Fruit fly (Drosophila melanogaster): ENCODE results near the gene CG32298.

The CG32298 gene

DNA sequence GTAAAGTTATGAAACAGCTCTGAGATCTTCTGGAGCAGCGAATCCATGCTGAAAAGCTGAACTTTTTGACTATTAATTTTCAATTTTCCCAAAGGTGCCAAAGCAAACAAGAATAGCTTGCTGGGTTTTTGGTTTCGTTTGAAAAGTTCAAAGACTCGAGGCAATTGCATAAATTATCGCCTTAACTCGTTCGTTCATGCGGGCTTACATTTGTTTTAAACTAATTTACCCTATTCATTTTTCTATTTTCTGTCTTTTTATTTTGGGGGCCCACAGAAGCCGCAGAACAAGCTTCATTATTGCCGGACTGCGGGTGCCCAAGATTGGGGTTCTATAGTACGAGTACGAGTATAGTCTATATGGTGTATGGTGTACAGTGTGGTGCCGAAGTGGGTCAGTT, at the start of gene CG32298, which contains the start of gene CG32299:
CG32298 (minus strand) TSS at position 101 of the 400 bp plus-strand sequence.
CG32299 (minus strand) TSS at position 101 of the 400 bp plus-strand sequence.
- no peak for TF ChIP-seq CG12605 (GFP tag; IDR thresholded peaks at IDR 0.05)
- no peak for TF ChIP-seq CG13204 (GFP tag; optimal IDR thresholded peaks at IDR 0.05)
- no peak for TF ChIP-seq Pif1A (GFP tag; optimal IDR thresholded peaks at IDR 0.05)
- no peak for TF ChIP-seq CG14655 (GFP tag; optimal IDR thresholded peaks at IDR 0.05)
- no peak for TF ChIP-seq CG9948 (tag; optimal IDR thresholded peaks at IDR 0.05)
- TF ChIP-seq CG8159 (tag; optimal IDR thresholded peaks at IDR 0.05) = no peak
- no peak for TF ChIP-seq Snoo (tag; optimal IDR thresholded peaks at IDR 0.05)
- no peak for TF ChIP-seq Pif1B (GFP tag; optimal IDR thresholded peaks at IDR 0.05)
- no peak for TF ChIP-seq CG10348 (GFP tag; IDR thresholded peaks at IDR 0.05)
- no peak for TF ChIP-seq D1 (tag; optimal IDR thresholded peaks at IDR 0.05)
- no peak for TF ChIP-seq EcR (GFP tag; optimal IDR thresholded peaks at IDR 0.05)
- TF ChIP-seq CG34367 (tag; optimal IDR thresholded peaks at IDR 0.05) = no peak
- TF ChIP-seq CG8301 (tag; optimal IDR thresholded peaks at IDR 0.05) = no peak
- no peak for TF ChIP-seq rn (GFP tag; IDR thresholded peaks at IDR 0.05)
- TF ChIP-seq CG17806 (tag; optimal IDR thresholded peaks at IDR 0.05) = no peak
- TF ChIP-seq CG32121 (GFP tag; IDR thresholded peaks at IDR 0.05) = no peak

DNA sequence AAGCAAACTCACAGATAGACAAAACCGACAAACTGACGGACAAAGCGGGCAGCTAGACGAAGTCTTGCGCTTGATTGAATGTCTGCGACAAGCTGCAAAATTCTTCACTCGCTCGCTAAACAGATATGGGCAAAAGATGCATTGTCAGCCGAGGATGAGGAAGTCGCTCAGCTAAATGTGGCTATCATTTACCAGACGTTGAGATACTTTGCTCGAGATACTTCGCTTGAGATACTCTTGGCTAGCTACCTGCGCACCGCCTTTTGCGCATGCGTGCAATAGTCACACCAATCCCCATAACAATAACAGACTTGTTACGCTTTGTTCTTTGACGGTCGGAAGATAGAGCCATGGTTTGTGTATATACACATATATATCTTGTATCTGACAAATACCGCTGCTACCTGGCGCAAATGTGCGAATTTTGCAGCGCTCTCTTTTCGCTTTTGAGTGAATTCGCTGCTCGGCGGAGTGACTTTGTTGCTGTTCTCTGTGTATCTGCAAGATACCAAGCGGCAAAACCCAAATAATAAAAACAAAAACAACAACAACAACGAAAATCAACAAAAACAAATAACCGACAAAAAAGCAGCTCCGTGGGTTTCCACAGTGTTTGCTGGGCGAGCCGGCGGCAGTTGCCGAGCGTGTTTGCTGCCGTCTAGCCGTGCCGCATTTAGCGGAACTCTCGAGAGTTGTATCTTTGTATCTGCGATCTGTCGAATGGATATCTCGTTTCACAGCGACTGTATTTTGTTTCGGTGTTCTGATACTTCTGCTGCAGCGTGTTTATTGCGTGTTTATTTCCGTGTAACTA, 48.0 kb upstream of the CG32298 start:
- peak; percentile 50; the same call in 1 of the 2 replicates for TF ChIP-seq Ets98B (GFP tag; IDR thresholded peaks at IDR 0.05)
- no peak for TF ChIP-seq CG8159 (tag; optimal IDR thresholded peaks at IDR 0.05)
- no peak for TF ChIP-seq CG15710 (tag; optimal IDR thresholded peaks at IDR 0.05)
- TF ChIP-seq CG13204 (GFP tag; optimal IDR thresholded peaks at IDR 0.05) = peak; percentile 51
- TF ChIP-seq CG8301 (tag; optimal IDR thresholded peaks at IDR 0.05) = no peak
- peak; percentile 40; the same call in 2 of the 3 replicates for TF ChIP-seq fd96Ca (GFP tag; IDR thresholded peaks at IDR 0.05)
- TF ChIP-seq CG4496 (GFP tag; IDR thresholded peaks at IDR 0.05) = peak; percentile 80
- no peak for TF ChIP-seq CG10348 (GFP tag; IDR thresholded peaks at IDR 0.05)
- TF ChIP-seq CG14655 (GFP tag; optimal IDR thresholded peaks at IDR 0.05) = peak; percentile 8
- TF ChIP-seq Pif1B (GFP tag; optimal IDR thresholded peaks at IDR 0.05) = no peak
- TF ChIP-seq Snoo (tag; optimal IDR thresholded peaks at IDR 0.05) = peak; percentile 8
- TF ChIP-seq gl (tag; optimal IDR thresholded peaks at IDR 0.05) = no peak

DNA sequence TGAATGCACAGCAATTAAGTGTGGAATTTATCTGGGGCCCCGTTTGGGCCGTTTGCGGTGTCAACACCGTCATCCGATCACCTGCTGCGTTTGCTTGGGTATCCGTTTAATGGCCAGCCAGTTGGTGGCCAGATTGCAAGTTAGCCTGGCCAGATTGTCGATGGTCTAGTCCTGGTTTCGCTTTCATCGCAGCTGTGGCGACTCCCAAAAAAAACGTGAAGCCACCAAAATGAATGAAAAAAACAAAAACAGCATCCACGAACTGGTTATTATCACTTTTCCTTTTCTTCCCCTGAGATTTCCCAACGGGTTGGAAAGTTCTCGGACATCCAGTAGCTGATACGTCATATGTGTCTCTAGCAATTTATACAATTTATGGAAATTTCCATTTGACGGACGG, 46.8 kb upstream of the CG32298 start:
- no peak for TF ChIP-seq CG8301 (tag; optimal IDR thresholded peaks at IDR 0.05)
- no peak for TF ChIP-seq EcR (GFP tag; optimal IDR thresholded peaks at IDR 0.05)
- TF ChIP-seq Ets98B (GFP tag; IDR thresholded peaks at IDR 0.05) = no peak
- TF ChIP-seq CG34367 (tag; optimal IDR thresholded peaks at IDR 0.05) = no peak
- TF ChIP-seq CG15710 (tag; optimal IDR thresholded peaks at IDR 0.05) = no peak
- TF ChIP-seq CG14655 (GFP tag; optimal IDR thresholded peaks at IDR 0.05) = no peak
- no peak for TF ChIP-seq Snoo (tag; optimal IDR thresholded peaks at IDR 0.05)
- TF ChIP-seq CG13204 (GFP tag; optimal IDR thresholded peaks at IDR 0.05) = no peak
- TF ChIP-seq CG9948 (tag; optimal IDR thresholded peaks at IDR 0.05) = no peak
- no peak for TF ChIP-seq rn (GFP tag; IDR thresholded peaks at IDR 0.05)
- no peak for TF ChIP-seq CG8159 (tag; optimal IDR thresholded peaks at IDR 0.05)
- no peak for TF ChIP-seq CG32121 (GFP tag; IDR thresholded peaks at IDR 0.05)
- TF ChIP-seq CG4496 (GFP tag; IDR thresholded peaks at IDR 0.05) = no peak
- no peak for TF ChIP-seq CG17806 (tag; optimal IDR thresholded peaks at IDR 0.05)
- no peak for TF ChIP-seq gl (tag; optimal IDR thresholded peaks at IDR 0.05)
- TF ChIP-seq CG10348 (GFP tag; IDR thresholded peaks at IDR 0.05) = no peak
- no peak for TF ChIP-seq fd96Ca (GFP tag; IDR thresholded peaks at IDR 0.05)
- no peak for TF ChIP-seq Pif1A (GFP tag; optimal IDR thresholded peaks at IDR 0.05)
- no peak for TF ChIP-seq CG12605 (GFP tag; IDR thresholded peaks at IDR 0.05)

DNA sequence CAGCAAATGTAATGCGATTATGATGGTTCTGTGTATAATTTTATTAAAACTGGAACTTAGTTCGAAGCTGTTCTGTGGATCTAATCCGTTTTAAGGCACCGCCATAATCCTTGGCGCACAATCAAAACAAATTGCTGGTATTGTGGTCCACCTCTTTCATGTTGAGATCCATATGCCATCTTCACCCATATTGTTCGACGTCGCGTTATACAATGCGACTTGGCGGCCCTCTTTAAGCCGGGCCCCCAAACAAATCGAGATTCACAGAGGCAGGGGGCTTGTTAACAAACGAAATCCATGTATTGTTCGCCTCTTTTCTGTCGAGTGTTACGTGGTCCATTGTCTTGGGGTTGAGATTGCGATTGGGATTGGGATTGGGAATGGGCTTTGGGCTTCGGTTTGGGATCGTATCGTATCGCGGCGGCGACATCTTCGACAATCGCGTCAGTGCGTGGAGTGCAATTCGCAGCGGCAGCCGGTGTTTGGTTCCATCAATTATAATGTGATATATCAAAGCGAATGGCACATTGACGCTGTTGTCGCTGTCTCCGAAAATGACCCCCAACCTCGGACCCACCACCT, 46.1 kb upstream of the CG32298 start:
- no peak for TF ChIP-seq CG9948 (tag; optimal IDR thresholded peaks at IDR 0.05)
- TF ChIP-seq gl (tag; optimal IDR thresholded peaks at IDR 0.05) = no peak
- TF ChIP-seq CG10348 (GFP tag; IDR thresholded peaks at IDR 0.05) = no peak

DNA sequence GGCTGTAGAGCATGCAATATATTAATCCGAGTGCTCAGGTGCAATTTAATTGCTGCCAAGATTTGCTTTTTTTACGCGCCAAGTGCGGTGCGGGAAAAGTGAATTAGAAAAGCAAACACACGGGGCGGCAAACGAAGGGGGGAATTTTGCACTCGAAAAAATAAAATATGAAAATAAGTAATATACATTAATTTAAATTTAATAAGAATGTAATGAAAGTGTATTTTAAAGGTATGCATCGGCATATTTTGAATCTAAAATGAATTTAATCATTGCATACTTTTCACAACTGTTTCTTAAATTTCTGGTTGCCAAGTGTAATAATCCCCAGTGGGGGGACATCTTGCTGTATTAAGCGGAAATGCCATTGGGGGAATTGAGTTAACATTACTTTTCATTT, 43.4 kb upstream of the CG32298 start:
- no peak for TF ChIP-seq rn (GFP tag; IDR thresholded peaks at IDR 0.05)
- peak; percentile 9 for TF ChIP-seq CG8301 (tag; optimal IDR thresholded peaks at IDR 0.05)
- no peak for TF ChIP-seq EcR (GFP tag; optimal IDR thresholded peaks at IDR 0.05)
- TF ChIP-seq D1 (tag; optimal IDR thresholded peaks at IDR 0.05) = no peak
- peak; percentile 20 for TF ChIP-seq CG14655 (GFP tag; optimal IDR thresholded peaks at IDR 0.05)
- 0 out of 2 replicates have a peak, but pooled peaks have one; percentile 18 for TF ChIP-seq CG32121 (GFP tag; IDR thresholded peaks at IDR 0.05)
- no peak for TF ChIP-seq CG12605 (GFP tag; IDR thresholded peaks at IDR 0.05)
- TF ChIP-seq CG8159 (tag; optimal IDR thresholded peaks at IDR 0.05) = no peak
- no peak for TF ChIP-seq CG9948 (tag; optimal IDR thresholded peaks at IDR 0.05)

DNA sequence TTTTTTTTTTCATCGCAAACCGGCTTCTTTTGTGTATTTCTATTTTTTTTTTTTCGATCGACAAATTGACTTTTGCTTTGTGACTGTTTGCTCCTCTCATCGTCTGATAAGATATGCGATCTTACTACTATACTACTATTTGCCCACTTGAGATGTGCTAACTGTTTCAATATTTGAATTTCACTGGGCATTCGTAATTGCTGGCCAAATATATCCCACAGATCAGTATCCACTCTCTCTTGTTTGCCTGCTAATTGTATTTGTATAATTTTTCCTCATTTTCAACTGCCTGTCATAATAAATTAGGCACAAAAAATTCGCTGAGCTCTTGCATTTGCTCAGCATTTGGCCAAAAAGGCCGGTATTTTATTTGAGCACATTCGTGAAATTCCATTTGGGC, 42.6 kb upstream of the CG32298 start:
- TF ChIP-seq Pif1A (GFP tag; optimal IDR thresholded peaks at IDR 0.05) (peak; percentile 28), CG32121 (GFP tag; IDR thresholded peaks at IDR 0.05) (no peak), CG17806 (tag; optimal IDR thresholded peaks at IDR 0.05) (peak; percentile 7), CG8159 (tag; optimal IDR thresholded peaks at IDR 0.05) (peak; percentile 18)
